Worm (Caenorhabditis elegans) whole organism, L4 larva: Measurements from ENCODE around the gene Y94H6A.10.
A peak's percentile ranks its signal among the peaks of the same experiment; 100 is the strongest.

Source experiments
- F26F4.8 ChIP-seq: fragments of 200-800 bp; sonication (Bioruptor generic); conservative IDR thresholded peaks from 2 replicates; pipeline ENCODE4 v1.3.6; 2022; ENCODE audit warnings: missing genetic modification characterization, missing compliant biosample characterization
- F37D6.2 ChIP-seq: sonication (generic microtip); optimal IDR thresholded peaks from 2 replicates; lab custom pipeline; 2016; ENCODE audit warnings: mild to moderate bottlenecking, missing genetic modification characterization, missing compliant biosample characterization
- R02D3.7 ChIP-seq: fragments of 150-350 bp; sonication (generic microtip); optimal IDR thresholded peaks from 3 replicates; lab custom pipeline; 2014; ENCODE audit warnings: missing biosample characterization, missing genetic modification characterization
- Y48G9A.11 ChIP-seq: fragments of 200-800 bp; sonication (Bioruptor generic); IDR thresholded peaks from 2 replicates; pipeline ENCODE4 v1.3.6; 2022; ENCODE audit warnings: missing genetic modification reagents, missing genetic modification characterization, missing compliant biosample characterization
- Y5F2A.4 ChIP-seq: fragments of 200-800 bp; sonication (Bioruptor generic); optimal IDR thresholded peaks from 2 replicates; lab custom pipeline; 2018; ENCODE audit warnings: mild to moderate bottlenecking, missing genetic modification characterization, missing compliant biosample characterization
- aly-2 ChIP-seq: sonication (generic microtip); optimal IDR thresholded peaks from 2 replicates; lab custom pipeline; 2018; ENCODE audit warnings: missing biosample characterization, missing genetic modification characterization
- arid-1 ChIP-seq: fragments of 200-800 bp; sonication (Bioruptor generic); conservative IDR thresholded peaks from 2 replicates; pipeline ENCODE4 v1.3.6; 2022; ENCODE audit warnings: missing genetic modification reagents, missing genetic modification characterization, missing compliant biosample characterization
- ceh-20 ChIP-seq: fragments of 200-800 bp; sonication (Bioruptor generic); IDR thresholded peaks from 2 replicates; pipeline ENCODE4 v1.3.6; 2022; ENCODE audit warnings: missing genetic modification reagents, missing genetic modification characterization, missing compliant biosample characterization
- ceh-32 ChIP-seq: sonication (generic microtip); optimal IDR thresholded peaks from 2 replicates; lab custom pipeline; 2016; ENCODE audit warnings: mild to moderate bottlenecking, missing genetic modification characterization, missing compliant biosample characterization; ENCODE audit not compliant: poor library complexity
- ceh-44 ChIP-seq: fragments of 200-800 bp; sonication (Bioruptor generic); IDR thresholded peaks from 2 replicates; pipeline ENCODE4 v1.3.6; 2022; ENCODE audit warnings: missing genetic modification reagents, missing genetic modification characterization, missing compliant biosample characterization
- ceh-82 ChIP-seq: sonication (generic microtip); optimal IDR thresholded peaks from 2 replicates; lab custom pipeline; 2017; ENCODE audit warnings: missing biosample characterization, missing genetic modification characterization
- ces-1 ChIP-seq: fragments of 150-350 bp; sonication (generic microtip); optimal IDR thresholded peaks from 4 replicates; lab custom pipeline; 2014; ENCODE audit warnings: missing biosample characterization, missing genetic modification reagents, missing genetic modification characterization
- cey-2 ChIP-seq: sonication (generic microtip); optimal IDR thresholded peaks from 3 replicates; lab custom pipeline; 2017; ENCODE audit warnings: missing genetic modification characterization, mild to moderate bottlenecking, missing compliant biosample characterization, antibody characterized with exemption, borderline replicate concordance; ENCODE audit not compliant: insufficient read depth
- daf-12 ChIP-seq: fragments of 150-350 bp; optimal IDR thresholded peaks from 2 replicates; lab custom pipeline; 2014; ENCODE audit warnings: missing biosample characterization, missing genetic modification reagents, missing genetic modification characterization
- daf-19 ChIP-seq: fragments of 200-800 bp; sonication (Bioruptor generic); conservative IDR thresholded peaks from 2 replicates; pipeline ENCODE4 v1.3.6; 2022; ENCODE audit warnings: missing genetic modification characterization, missing compliant biosample characterization
- dmd-6 ChIP-seq: fragments of 200-800 bp; sonication (Bioruptor generic); IDR thresholded peaks from 2 replicates; pipeline ENCODE4 v1.3.6; 2022; ENCODE audit warnings: missing genetic modification reagents, missing genetic modification characterization, missing compliant biosample characterization
- dmd-9 ChIP-seq: fragments of 200-800 bp; sonication (Bioruptor generic); IDR thresholded peaks from 2 replicates; pipeline ENCODE4 v1.3.6; 2022; ENCODE audit warnings: missing genetic modification reagents, missing genetic modification characterization, missing compliant biosample characterization
- duxl-1 ChIP-seq: sonication (generic microtip); optimal IDR thresholded peaks from 2 replicates; lab custom pipeline; 2016; ENCODE audit warnings: mild to moderate bottlenecking, missing genetic modification characterization, moderate library complexity, missing compliant biosample characterization; ENCODE audit not compliant: poor library complexity
- egl-27 ChIP-seq: sonication (generic microtip); optimal IDR thresholded peaks from 3 replicates; lab custom pipeline; 2017; ENCODE audit warnings: missing biosample characterization, missing genetic modification reagents, missing genetic modification characterization
- fkh-10 ChIP-seq: fragments of 150-350 bp; optimal IDR thresholded peaks from 2 replicates; lab custom pipeline; 2014; ENCODE audit warnings: missing biosample characterization, missing genetic modification reagents, missing genetic modification characterization
- fos-1 ChIP-seq: fragments of 150-350 bp; optimal IDR thresholded peaks from 2 replicates; lab custom pipeline; 2014; ENCODE audit warnings: missing biosample characterization, missing genetic modification characterization
- gei-8 ChIP-seq: fragments of 200-800 bp; sonication (Bioruptor generic); optimal IDR thresholded peaks from 2 replicates; lab custom pipeline; 2018; ENCODE audit warnings: mild to moderate bottlenecking, missing genetic modification characterization, missing compliant biosample characterization
- hlh-11 ChIP-seq: fragments of 200-800 bp; sonication (Bioruptor generic); optimal IDR thresholded peaks from 2 replicates; lab custom pipeline; 2018; ENCODE audit warnings: mild to moderate bottlenecking, missing genetic modification characterization, missing compliant biosample characterization
- hlh-30 ChIP-seq: sonication (generic microtip); optimal IDR thresholded peaks from 2 replicates; lab custom pipeline; 2017; ENCODE audit warnings: antibody characterized with exemption, mild to moderate bottlenecking, missing genetic modification characterization, missing compliant biosample characterization; ENCODE audit not compliant: insufficient read depth
- hmg-1.1 ChIP-seq: fragments of 200-800 bp; sonication (Bioruptor generic); IDR thresholded peaks from 2 replicates; pipeline ENCODE4 v1.3.6; 2022; ENCODE audit warnings: missing genetic modification reagents, missing genetic modification characterization, missing compliant biosample characterization
- jun-1 ChIP-seq: fragments of 150-350 bp; optimal IDR thresholded peaks from 2 replicates; lab custom pipeline; 2014; ENCODE audit warnings: missing biosample characterization, missing genetic modification reagents, missing genetic modification characterization
- lin-1 ChIP-seq: fragments of 200-800 bp; sonication (Bioruptor generic); IDR thresholded peaks from 2 replicates; pipeline ENCODE4 v1.3.6; 2022; ENCODE audit warnings: missing genetic modification reagents, missing genetic modification characterization, missing compliant biosample characterization
- lin-13 ChIP-seq: fragments of 150-350 bp; optimal IDR thresholded peaks from 2 replicates; lab custom pipeline; 2014; ENCODE audit warnings: missing biosample characterization, missing genetic modification reagents, missing genetic modification characterization
- madf-9 ChIP-seq: fragments of 200-800 bp; sonication (Bioruptor generic); conservative IDR thresholded peaks from 2 replicates; pipeline ENCODE4 v1.3.6; 2022; ENCODE audit warnings: missing genetic modification reagents, missing genetic modification characterization, missing compliant biosample characterization
- mdt-29 ChIP-seq: fragments of 200-800 bp; sonication (Bioruptor generic); IDR thresholded peaks from 2 replicates; pipeline ENCODE4 v1.3.6; 2022; ENCODE audit warnings: missing genetic modification reagents, missing genetic modification characterization, missing compliant biosample characterization
- nhr-102 ChIP-seq: sonication (generic microtip); optimal IDR thresholded peaks from 2 replicates; lab custom pipeline; 2016; ENCODE audit warnings: mild to moderate bottlenecking, missing genetic modification characterization, moderate library complexity, missing compliant biosample characterization
- nhr-25 ChIP-seq: sonication (generic microtip); optimal IDR thresholded peaks from 2 replicates; lab custom pipeline; 2017; ENCODE audit warnings: missing genetic modification characterization, mild to moderate bottlenecking, missing compliant biosample characterization, antibody characterized with exemption, moderate library complexity, borderline replicate concordance; ENCODE audit not compliant: insufficient read depth
- nhr-48 ChIP-seq: sonication (generic microtip); optimal IDR thresholded peaks from 2 replicates; lab custom pipeline; 2016; ENCODE audit warnings: mild to moderate bottlenecking, missing genetic modification characterization, missing compliant biosample characterization
- nhr-77 ChIP-seq: fragments of 150-350 bp; optimal IDR thresholded peaks from 2 replicates; lab custom pipeline; 2014; ENCODE audit warnings: missing biosample characterization, missing genetic modification characterization
- pqm-1 ChIP-seq: sonication (generic microtip); optimal IDR thresholded peaks from 2 replicates; lab custom pipeline; 2017; ENCODE audit warnings: missing biosample characterization, missing genetic modification characterization
- rbr-2 ChIP-seq: sonication (generic microtip); optimal IDR thresholded peaks from 2 replicates; lab custom pipeline; 2016; ENCODE audit warnings: missing genotype, missing genetic modification characterization, missing compliant biosample characterization
- sdz-12 ChIP-seq: fragments of 200-800 bp; sonication (Bioruptor generic); optimal IDR thresholded peaks from 2 replicates; lab custom pipeline; 2018; ENCODE audit warnings: mild to moderate bottlenecking, missing genetic modification characterization, missing compliant biosample characterization
- set-16 ChIP-seq: fragments of 200-800 bp; sonication (Bioruptor generic); IDR thresholded peaks from 2 replicates; pipeline ENCODE4 v1.3.6; 2022; ENCODE audit warnings: missing genetic modification reagents, missing genetic modification characterization, missing compliant biosample characterization
- snpc-1.2 ChIP-seq: fragments of 200-800 bp; sonication (Bioruptor generic); IDR thresholded peaks from 2 replicates; pipeline ENCODE4 v1.3.6; 2022; ENCODE audit warnings: missing genetic modification reagents, missing genetic modification characterization, missing compliant biosample characterization
- snpc-4 ChIP-seq: fragments of 150-350 bp; optimal IDR thresholded peaks from 2 replicates; lab custom pipeline; 2014; ENCODE audit warnings: missing biosample characterization, missing genetic modification characterization
- unc-130 ChIP-seq: sonication (generic microtip); optimal IDR thresholded peaks from 2 replicates; lab custom pipeline; 2016; ENCODE audit warnings: missing genetic modification reagents, missing genetic modification characterization, missing compliant biosample characterization
- unc-62 ChIP-seq, 3 experiments: fragments of 150-350 bp in 1 of 3; sonication (generic microtip); optimal IDR thresholded peaks in 2 of 3; peaks in 1 of 3; 1 replicate in 1 of 3; 2 replicates in 2 of 3; lab custom pipeline; 2014 to 2017; ENCODE audit warnings: missing biosample characterization in 3 of 3, missing genetic modification characterization in 3 of 3, missing genetic modification reagents in 3 of 3, missing genotype in 1 of 3
- vab-7 ChIP-seq: fragments of 200-800 bp; sonication (Bioruptor generic); IDR thresholded peaks from 2 replicates; pipeline ENCODE4 v1.3.6; 2022; ENCODE audit warnings: missing genetic modification reagents, missing genetic modification characterization, missing compliant biosample characterization
- zip-11 ChIP-seq: fragments of 200-800 bp; sonication (Bioruptor generic); IDR thresholded peaks from 2 replicates; pipeline ENCODE4 v1.3.6; 2022; ENCODE audit warnings: missing genetic modification characterization, missing compliant biosample characterization
- ztf-11 ChIP-seq: fragments of 150-350 bp; optimal IDR thresholded peaks from 2 replicates; lab custom pipeline; 2014; ENCODE audit warnings: missing biosample characterization, missing genetic modification characterization

Gene Y94H6A.10

ce11 chrIV:2709590-2710201, 770 bp downstream of the Y94H6A.10 start (continued):
- TF ChIP-seq pqm-1 (tag; lab: Kevin White, UChicago) (no peak), unc-62 (GFP tag; optimal IDR thresholded peaks at IDR 0.05 in 1 of 2; lab: Kevin White, UChicago) (no peak), unc-62 (tag; optimal IDR thresholded peaks at IDR 0.05; lab: Kevin White, UChicago) (no peak), ceh-44 (GFP tag; lab: Robert Waterston, UW) (no peak), ceh-82 (tag; lab: Kevin White, UChicago) (no peak)

ce11 chrIV:2708329-2708965, 2.0 kb downstream of the Y94H6A.10 start:
- TF ChIP-seq dmd-9 = 0 out of 2 replicates have a peak, but pooled peaks have one; percentile 10
- peak; percentile 100 for TF ChIP-seq hlh-30 (tag; lab: Kevin White, UChicago)
- TF ChIP-seq nhr-48 (tag; lab: Kevin White, UChicago) = peak; percentile 51
- no peak for TF ChIP-seq zip-11 (GFP tag; lab: Robert Waterston, UW)
- peak; percentile 3 for TF ChIP-seq jun-1
- no peak for TF ChIP-seq ztf-11 (tag; lab: Kevin White, UChicago)
- TF ChIP-seq cey-2 (tag; lab: Kevin White, UChicago) = no peak
- peak; percentile 79 for TF ChIP-seq ceh-20 (GFP tag; lab: Robert Waterston, UW)
- TF ChIP-seq snpc-1.2 (GFP tag; lab: Robert Waterston, UW) = no peak
- TF ChIP-seq daf-19 (GFP tag; lab: Robert Waterston, UW) = no peak
- TF ChIP-seq dmd-6 (GFP tag; lab: Robert Waterston, UW) = peak; percentile 78
- peak; percentile 51 for TF ChIP-seq fkh-10 (GFP tag; lab: Kevin White, UChicago)
- TF ChIP-seq F26F4.8 (GFP tag; lab: Robert Waterston, UW) = no peak
- TF ChIP-seq Y5F2A.4 = no peak
- TF ChIP-seq snpc-4 = no peak
- TF ChIP-seq lin-13 (GFP tag; lab: Kevin White, UChicago) = peak; percentile 82
- peak in 1 of 2 experiments; percentile 64 for TF ChIP-seq unc-62 (GFP tag; optimal IDR thresholded peaks at IDR 0.05 in 1 of 2; lab: Kevin White, UChicago)
- no peak for TF ChIP-seq unc-62 (tag; optimal IDR thresholded peaks at IDR 0.05; lab: Kevin White, UChicago)
- no peak for TF ChIP-seq ceh-32 (tag; lab: Kevin White, UChicago)
- no peak for TF ChIP-seq daf-12 (tag; lab: Kevin White, UChicago)
- TF ChIP-seq madf-9 (GFP tag; lab: Robert Waterston, UW) = no peak
- no peak for TF ChIP-seq pqm-1 (tag; lab: Kevin White, UChicago)
- peak; percentile 75 for TF ChIP-seq duxl-1 (tag; lab: Kevin White, UChicago)
- no peak for TF ChIP-seq R02D3.7
- peak; percentile 93 for TF ChIP-seq set-16 (GFP tag; lab: Robert Waterston, UW)
- TF ChIP-seq nhr-102 = peak; percentile 53
- peak; percentile 48 for TF ChIP-seq arid-1 (GFP tag; lab: Robert Waterston, UW)
- TF ChIP-seq lin-1 (GFP tag; lab: Robert Waterston, UW) = peak; percentile 59; the same call in 1 of the 2 replicates
- peak; percentile 50 for TF ChIP-seq unc-130 (GFP tag; lab: Kevin White, UChicago)
- TF ChIP-seq ces-1 (GFP tag; lab: Kevin White, UChicago) = no peak
- TF ChIP-seq hmg-1.1 (GFP tag; lab: Robert Waterston, UW) = peak; percentile 96
- peak; percentile 53; the same call in 1 of the 2 replicates for TF ChIP-seq Y48G9A.11 (GFP tag; lab: Robert Waterston, UW)
- TF ChIP-seq aly-2 = no peak
- TF ChIP-seq F37D6.2 (tag; lab: Kevin White, UChicago) = peak; percentile 60
- TF ChIP-seq gei-8 (GFP tag; lab: Kevin White, UChicago) = no peak
- TF ChIP-seq ceh-82 (tag; lab: Kevin White, UChicago) = no peak
- no peak for TF ChIP-seq sdz-12 (GFP tag; lab: Kevin White, UChicago)
- no peak for TF ChIP-seq nhr-77 (tag; lab: Kevin White, UChicago)
- peak; percentile 99 for TF ChIP-seq hlh-11
- peak; percentile 40; the same call in 1 of the 2 replicates for TF ChIP-seq vab-7 (GFP tag; lab: Robert Waterston, UW)
- TF ChIP-seq mdt-29 (GFP tag; lab: Robert Waterston, UW) = no peak
- peak; percentile 77 for TF ChIP-seq rbr-2 (tag; lab: Kevin White, UChicago)
- TF ChIP-seq nhr-25 = no peak
- TF ChIP-seq fos-1 = no peak
- TF ChIP-seq egl-27 (tag; lab: Kevin White, UChicago) = no peak
